Fruit fly (Drosophila melanogaster) whole organism, adult: ENCODE results near the gene Mcm2.

Source experiments
- CG11617 ChIP-seq: fragments of 200-800 bp; sonication (Bioruptor generic); optimal IDR thresholded peaks from 2 replicates; lab custom pipeline; 2017; ENCODE audit warnings: mild to moderate bottlenecking, missing biosample characterization, missing genetic modification reagents, missing genetic modification characterization
- CG12768 ChIP-seq: fragments of 200-800 bp; sonication (Bioruptor generic); optimal IDR thresholded peaks from 2 replicates; lab custom pipeline; 2017; ENCODE audit warnings: missing biosample characterization, missing genetic modification characterization, mild to moderate bottlenecking, moderate library complexity, missing genetic modification reagents
- CG14711 ChIP-seq: fragments of 200-800 bp; sonication (Bioruptor generic); optimal IDR thresholded peaks from 2 replicates; lab custom pipeline; 2018; ENCODE audit warnings: missing biosample characterization, mild to moderate bottlenecking, missing genetic modification characterization, moderate library complexity
- Clk ChIP-seq: fragments of 200-800 bp; sonication (Bioruptor generic); optimal IDR thresholded peaks from 2 replicates; lab custom pipeline; 2017; ENCODE audit warnings: missing biosample characterization, missing genetic modification characterization
- Crg-1 ChIP-seq: fragments of 200-800 bp; sonication (Bioruptor generic); optimal IDR thresholded peaks from 2 replicates; lab custom pipeline; 2016; ENCODE audit warnings: missing biosample characterization, missing genetic modification characterization
- cic ChIP-seq: fragments of 200-800 bp; sonication (Bioruptor generic); optimal IDR thresholded peaks from 2 replicates; lab custom pipeline; 2017; ENCODE audit warnings: missing biosample characterization, mild to moderate bottlenecking, missing genetic modification characterization, moderate library complexity
- kay ChIP-seq: fragments of 200-800 bp; sonication (Bioruptor generic); peaks from one replicate; lab custom pipeline; 2016; ENCODE audit warnings: missing biosample characterization, missing genetic modification characterization, borderline replicate concordance

DNA sequence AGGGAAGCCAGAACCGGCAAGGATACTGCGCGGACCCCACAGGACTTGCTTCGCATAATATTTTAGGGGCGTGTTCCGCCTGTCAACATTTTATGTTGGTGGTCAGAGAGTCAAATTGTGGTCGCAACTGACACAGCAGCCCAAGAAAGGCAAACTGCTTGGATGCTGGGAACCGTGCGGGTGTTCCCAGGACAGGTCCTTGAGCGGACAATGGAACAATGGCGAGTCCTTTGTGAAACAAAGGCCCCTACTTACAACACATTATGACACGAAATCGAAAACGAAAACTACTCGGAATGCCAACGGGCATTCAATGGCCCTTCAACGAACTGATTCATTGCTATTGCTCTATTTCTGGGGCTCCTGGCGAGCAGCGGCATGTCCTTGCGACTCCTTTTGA, 19.5 kb downstream of the Mcm2 start:
- TF ChIP-seq Crg-1 (GFP tag; lab: Kevin White, UChicago) (no peak), CG14711 (tag; lab: Kevin White, UChicago) (no peak), cic (no peak), CG12768 (GFP tag; lab: Kevin White, UChicago) (no peak), CG11617 (no peak), kay (GFP tag; lab: Kevin White, UChicago) (no peak), Clk (GFP tag; lab: Kevin White, UChicago) (no peak)
